Worm (Caenorhabditis elegans) whole organism, L3 larva: ENCODE data around the gene T23B5.3.

Experiments
- R02D3.7 ChIP-seq: fragments of 150-350 bp; optimal IDR thresholded peaks from 2 replicates; lab custom pipeline; 2014; ENCODE audit warnings: missing biosample characterization, missing genetic modification characterization
- aly-2 ChIP-seq: fragments of 150-350 bp; optimal IDR thresholded peaks from 2 replicates; lab custom pipeline; 2014; ENCODE audit warnings: missing biosample characterization, missing genetic modification characterization
- ceh-28 ChIP-seq: fragments of 150-350 bp; optimal IDR thresholded peaks from 2 replicates; lab custom pipeline; 2014; ENCODE audit warnings: missing biosample characterization, missing genetic modification reagents, missing genetic modification characterization
- ceh-82 ChIP-seq: fragments of 150-350 bp; optimal IDR thresholded peaks from 2 replicates; lab custom pipeline; 2014; ENCODE audit warnings: missing biosample characterization, missing genetic modification characterization
- ceh-9 ChIP-seq: sonication (generic microtip); optimal IDR thresholded peaks from 2 replicates; lab custom pipeline; 2018; ENCODE audit warnings: missing biosample characterization, missing genetic modification characterization
- egl-27 ChIP-seq: sonication (generic microtip); optimal IDR thresholded peaks from 4 replicates; lab custom pipeline; 2017; ENCODE audit warnings: missing biosample characterization, missing genetic modification reagents, missing genetic modification characterization
- elt-3 ChIP-seq, 3 experiments: fragments of 150-350 bp in 1 of 3; sonication (generic microtip) in 2 of 3; optimal IDR thresholded peaks; 2 replicates in 2 of 3; 4 replicates in 1 of 3; lab custom pipeline; 2014 to 2017; ENCODE audit warnings: missing biosample characterization in 3 of 3, missing genetic modification characterization in 3 of 3
- jun-1 ChIP-seq: fragments of 150-350 bp; optimal IDR thresholded peaks from 2 replicates; lab custom pipeline; 2014; ENCODE audit warnings: missing biosample characterization, missing genetic modification reagents, missing genetic modification characterization
- lin-15B ChIP-seq: fragments of 150-350 bp; optimal IDR thresholded peaks from 2 replicates; lab custom pipeline; 2014; ENCODE audit warnings: missing biosample characterization, missing genetic modification characterization
- lin-39 ChIP-seq: fragments of 150-350 bp; optimal IDR thresholded peaks from 2 replicates; lab custom pipeline; 2018; ENCODE audit warnings: missing biosample characterization, missing genetic modification reagents, missing genetic modification characterization
- lsy-12 ChIP-seq: sonication (generic microtip); optimal IDR thresholded peaks from 2 replicates; lab custom pipeline; 2016; ENCODE audit warnings: mild to moderate bottlenecking, missing genetic modification characterization, missing compliant biosample characterization
- mdl-1 ChIP-seq: fragments of 150-350 bp; optimal IDR thresholded peaks from 2 replicates; lab custom pipeline; 2014; ENCODE audit warnings: missing biosample characterization, missing genetic modification characterization
- nhr-12 ChIP-seq: fragments of 150-350 bp; optimal IDR thresholded peaks from 2 replicates; lab custom pipeline; 2014; ENCODE audit warnings: missing biosample characterization, missing genetic modification characterization
- nhr-237 ChIP-seq: fragments of 150-350 bp; optimal IDR thresholded peaks from 2 replicates; lab custom pipeline; 2014; ENCODE audit warnings: missing biosample characterization, missing genetic modification characterization
- nhr-76 ChIP-seq: fragments of 150-350 bp; sonication (generic microtip); optimal IDR thresholded peaks from 5 replicates; lab custom pipeline; 2014; ENCODE audit warnings: missing biosample characterization, missing genetic modification characterization
- pha-4 ChIP-seq: fragments of 150-350 bp; optimal IDR thresholded peaks from 2 replicates; lab custom pipeline; 2014; ENCODE audit warnings: missing biosample characterization, missing genetic modification reagents, missing genetic modification characterization
- sea-2 ChIP-seq: fragments of 150-350 bp; sonication (generic microtip); optimal IDR thresholded peaks from 4 replicates; lab custom pipeline; 2014; ENCODE audit warnings: missing biosample characterization, missing genetic modification reagents, missing genetic modification characterization
- tbx-2 ChIP-seq: sonication (generic microtip); optimal IDR thresholded peaks from 2 replicates; lab custom pipeline; 2016; ENCODE audit warnings: mild to moderate bottlenecking, missing genetic modification characterization, missing compliant biosample characterization
- ztf-11 ChIP-seq: fragments of 150-350 bp; optimal IDR thresholded peaks from 2 replicates; lab custom pipeline; 2014; ENCODE audit warnings: missing biosample characterization, missing genetic modification characterization

Gene T23B5.3

DNA sequence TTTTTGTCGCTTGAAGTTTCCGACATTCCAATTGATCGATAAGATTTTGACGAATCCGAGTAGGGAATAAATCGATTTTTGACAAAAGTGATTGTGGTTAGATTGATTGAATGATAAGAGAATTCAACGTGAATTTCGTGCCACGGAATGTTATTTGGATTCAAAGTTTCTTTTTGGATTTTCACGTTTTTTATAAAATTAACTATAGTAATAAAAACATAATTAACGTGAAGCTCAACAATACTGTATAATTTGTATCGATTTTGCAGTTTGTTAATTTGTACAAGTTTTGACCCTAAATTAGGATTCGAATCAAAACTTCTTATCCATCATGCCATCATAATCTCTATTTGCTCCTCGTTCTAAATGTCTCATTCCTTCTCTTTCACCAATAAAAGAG, 56.2 kb downstream of the T23B5.3 start, which contains the start of gene C36H8.1:
Gene C36H8.1, minus strand, starts transcription at position 101 of the 400 bp plus-strand sequence.
- TF ChIP-seq nhr-76 (tag; lab: Kevin White, UChicago) (no peak), ceh-82 (no peak), jun-1 (tag; lab: Kevin White, UChicago) (no peak), nhr-237 (tag; lab: Kevin White, UChicago) (no peak), tbx-2 (no peak), ztf-11 (no peak), lin-39 (tag; lab: Kevin White, UChicago) (no peak), elt-3 (tag; optimal IDR thresholded peaks at IDR 0.05; lab: Kevin White, UChicago) (no peak), nhr-12 (tag; lab: Kevin White, UChicago) (no peak), egl-27 (tag; lab: Kevin White, UChicago) (no peak), aly-2 (no peak), lsy-12 (tag; lab: Kevin White, UChicago) (no peak)

DNA sequence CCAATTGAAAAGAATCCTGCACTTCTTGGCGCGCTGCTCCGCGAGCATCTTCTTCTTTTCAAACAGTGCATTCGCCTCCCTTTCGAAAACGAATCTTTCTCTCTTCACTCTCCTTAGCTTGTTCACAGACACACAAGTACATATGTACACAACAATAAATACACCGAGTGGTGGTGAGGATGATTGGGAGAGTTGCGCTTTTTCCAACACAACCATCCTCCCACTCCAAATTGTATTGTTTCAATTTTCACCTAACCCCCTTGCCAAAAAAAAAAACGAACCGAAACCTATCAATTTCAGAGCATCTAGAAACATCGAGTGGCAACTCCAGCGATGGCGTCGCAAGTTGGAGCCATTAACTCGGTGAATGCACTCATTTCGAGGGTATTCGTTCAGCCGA, 57.8 kb downstream of the T23B5.3 start, which contains the start of gene inx-6:
Gene inx-6, plus strand, starts transcription at position 301 of the 400 bp plus-strand sequence.
- TF ChIP-seq ztf-11 (no peak), sea-2 (no peak), R02D3.7 (tag; lab: Kevin White, UChicago) (no peak), egl-27 (tag; lab: Kevin White, UChicago) (no peak), mdl-1 (tag; lab: Kevin White, UChicago) (no peak), pha-4 (peak; percentile 47), nhr-237 (tag; lab: Kevin White, UChicago) (no peak)
- TF ChIP-seq, all 47 proteins: peak for 1

DNA sequence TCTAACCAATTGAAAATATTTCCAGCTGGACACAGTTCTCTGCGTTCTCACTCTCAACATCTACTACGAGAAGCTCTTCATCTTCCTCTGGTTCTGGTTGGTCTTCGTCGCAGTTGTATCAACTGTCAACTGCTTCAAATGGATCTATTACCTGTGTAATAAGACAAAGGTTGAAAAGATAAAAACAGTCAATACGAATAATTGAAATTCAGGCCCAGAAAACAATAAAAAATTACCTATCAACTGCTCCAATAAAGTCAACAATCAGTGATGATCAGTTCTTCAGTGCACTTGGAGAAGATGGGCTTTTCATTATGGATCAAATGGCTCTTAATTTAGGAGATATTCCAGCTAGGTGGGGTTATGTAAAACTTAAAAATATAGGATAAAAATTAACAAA, 60.3 kb downstream of the T23B5.3 start:
- TF ChIP-seq ceh-28 (tag; lab: Kevin White, UChicago) (no peak), ceh-9 (tag; lab: Kevin White, UChicago) (no peak), lin-15B (tag; lab: Kevin White, UChicago) (no peak)
